Comparison of ENCODE assay signal across 2 worm cellular contexts in genomic region chrIII:10270778-10271307, ce11.
TF ChIP-seq lines count a peak whose summit lies in the region.

cnk-1 (plus strand) TSS chrIII:10271257.

TF ChIP-seq in whole organism, L1 larva, 84 proteins besides CTCF, POLR2A, EP300 and RAD21 (continued from another document):
- TF ChIP-seq pax-3 (tag; optimal IDR thresholded peaks at IDR 0.05; lab: Kevin White, UChicago) (peak; percentile 87), unc-86 (tag; optimal IDR thresholded peaks at IDR 0.05; lab: Kevin White, UChicago) (peak; percentile 87), nhr-85 (tag; lab: Kevin White, UChicago) (peak; percentile 90), nhr-76 (tag; optimal IDR thresholded peaks at IDR 0.05; lab: Kevin White, UChicago) (no peak)
TF ChIP-seq in whole organism, L1 larva: peak in this region for 50.

TF ChIP-seq in whole organism, young adult, 124 proteins besides CTCF, POLR2A, EP300 and RAD21 (continued from another document):
- TF ChIP-seq F10E7.11 (tag; optimal IDR thresholded peaks at IDR 0.05; lab: Kevin White, UChicago) (no peak), lsy-27 (tag; optimal IDR thresholded peaks at IDR 0.05; lab: Kevin White, UChicago; ENCODE audit: borderline replicate concordance, insufficient read depth) (no peak), egrh-3 (GFP tag; IDR thresholded peaks at IDR 0.05; lab: Robert Waterston, UW) (peak; percentile 88), attf-3 (GFP tag; conservative IDR thresholded peaks at IDR 0.05; lab: Robert Waterston, UW) (peak; percentile 80), lin-40 (tag; optimal IDR thresholded peaks at IDR 0.05; lab: Kevin White, UChicago) (peak; percentile 80), tbx-9 (tag; optimal IDR thresholded peaks at IDR 0.05; lab: Kevin White, UChicago; ENCODE audit: borderline replicate concordance) (no peak), Y95B8A.8 (GFP tag; IDR thresholded peaks at IDR 0.05; lab: Robert Waterston, UW) (peak; percentile 97), aptf-3 (GFP tag; IDR thresholded peaks at IDR 0.05; lab: Robert Waterston, UW) (peak; percentile 93), hlh-26 (GFP tag; conservative IDR thresholded peaks at IDR 0.05; lab: Robert Waterston, UW) (no peak), egl-44 (GFP tag; IDR thresholded peaks at IDR 0.05; lab: Robert Waterston, UW) (peak; percentile 91), ets-4 (GFP tag; optimal IDR thresholded peaks at IDR 0.05; lab: Kevin White, UChicago) (no peak), sdz-38 (tag; optimal IDR thresholded peaks at IDR 0.05; lab: Kevin White, UChicago) (no peak), B0019.2 (GFP tag; conservative IDR thresholded peaks at IDR 0.05; lab: Robert Waterston, UW) (peak; percentile 98), let-526 (GFP tag; IDR thresholded peaks at IDR 0.05; lab: Robert Waterston, UW) (peak; percentile 99), fkh-3 (tag; optimal IDR thresholded peaks at IDR 0.05; lab: Kevin White, UChicago) (no peak), pbrm-1 (GFP tag; IDR thresholded peaks at IDR 0.05; lab: Robert Waterston, UW) (peak; percentile 98), dpff-1 (tag; optimal IDR thresholded peaks at IDR 0.05; lab: Kevin White, UChicago) (no peak), madf-3 (GFP tag; IDR thresholded peaks at IDR 0.05; lab: Robert Waterston, UW) (peak; percentile 96)
TF ChIP-seq in whole organism, young adult: peak in this region for 86.
